Worm (Caenorhabditis elegans): ENCODE results near the gene F28B4.3.

F28B4.3 gene

ce11 chrX:3199249-3199648 is 36.0 kb downstream of the F28B4.3 start, which contains the start of gene fax-1:
fax-1 (minus strand) TSS chrX:3199349.
- TF ChIP-seq dao-5 (tag; optimal IDR thresholded peaks at IDR 0.05) (no peak), him-1 (tag; optimal IDR thresholded peaks at IDR 0.05) (no peak), W03F9.2 (tag; optimal IDR thresholded peaks at IDR 0.05) (no peak)

- TF ChIP-seq W03F9.2 (tag; optimal IDR thresholded peaks at IDR 0.05) (no peak), dao-5 (tag; optimal IDR thresholded peaks at IDR 0.05) (no peak), him-1 (tag; optimal IDR thresholded peaks at IDR 0.05) (no peak)
These were observed 37.9 kb downstream of the F28B4.3 start for ce11 chrX:3197319-3197718.

ce11 chrX:3191353-3192065 is 43.7 kb downstream of the F28B4.3 start:
- TF ChIP-seq him-1 (tag; optimal IDR thresholded peaks at IDR 0.05) (no peak), dao-5 (tag; optimal IDR thresholded peaks at IDR 0.05) (no peak), W03F9.2 (tag; optimal IDR thresholded peaks at IDR 0.05) (no peak)

- TF ChIP-seq him-1 (tag; optimal IDR thresholded peaks at IDR 0.05): no peak
- no peak for TF ChIP-seq dao-5 (tag; optimal IDR thresholded peaks at IDR 0.05)
- TF ChIP-seq W03F9.2 (tag; optimal IDR thresholded peaks at IDR 0.05): no peak
These were observed 45.0 kb downstream of the F28B4.3 start for ce11 chrX:3190193-3190592.

- TF ChIP-seq W03F9.2 (tag; optimal IDR thresholded peaks at IDR 0.05) (no peak), him-1 (tag; optimal IDR thresholded peaks at IDR 0.05) (no peak), dao-5 (tag; optimal IDR thresholded peaks at IDR 0.05) (no peak)
These were observed 50.6 kb downstream of the F28B4.3 start for ce11 chrX:3184649-3185048.

ce11 chrX:3181870-3182269 is 53.3 kb downstream of the F28B4.3 start:
- TF ChIP-seq dao-5 (tag; optimal IDR thresholded peaks at IDR 0.05) (no peak), W03F9.2 (tag; optimal IDR thresholded peaks at IDR 0.05) (no peak), him-1 (tag; optimal IDR thresholded peaks at IDR 0.05) (no peak)

- TF ChIP-seq dao-5 (tag; optimal IDR thresholded peaks at IDR 0.05): no peak
- TF ChIP-seq W03F9.2 (tag; optimal IDR thresholded peaks at IDR 0.05): no peak
- no peak for TF ChIP-seq him-1 (tag; optimal IDR thresholded peaks at IDR 0.05)
These were observed 53.8 kb downstream of the F28B4.3 start for ce11 chrX:3181376-3181775.

- TF ChIP-seq W03F9.2 (tag; optimal IDR thresholded peaks at IDR 0.05): no peak
- no peak for TF ChIP-seq him-1 (tag; optimal IDR thresholded peaks at IDR 0.05)
- TF ChIP-seq dao-5 (tag; optimal IDR thresholded peaks at IDR 0.05): no peak
These were observed 56.7 kb downstream of the F28B4.3 start, which contains the start of gene klp-4 for ce11 chrX:3178501-3178900. klp-4 (minus strand) TSS chrX:3178701.
